Fruit fly (Drosophila melanogaster) whole organism, embryonic: ENCODE measurements around the gene CG14006.

Source experiments
- Awh ChIP-seq: fragments of 200-800 bp; sonication (Bioruptor generic); IDR thresholded peaks from 2 replicates; pipeline ENCODE4, ENCODE4 v1.3.6; 2022; ENCODE audit warnings: missing biosample characterization, missing genetic modification characterization
- Blimp-1 ChIP-seq: fragments of 200-800 bp; sonication (Bioruptor generic); optimal IDR thresholded peaks from 3 replicates; lab custom pipeline; 2018; ENCODE audit warnings: missing biosample characterization, missing genetic modification characterization, mild to moderate bottlenecking, moderate library complexity, missing genetic modification reagents
- CG13287 ChIP-seq: fragments of 200-800 bp; sonication (Bioruptor generic); IDR thresholded peaks from 2 replicates; pipeline ENCODE4 v1.3.6; 2022; ENCODE audit warnings: missing biosample characterization, missing genetic modification characterization; ENCODE audit not compliant: partially characterized antibody
- CG14441 ChIP-seq: fragments of 200-800 bp; sonication (Bioruptor generic); IDR thresholded peaks from 2 replicates; pipeline ENCODE4 v1.3.6; 2022; ENCODE audit warnings: missing biosample characterization, missing genetic modification characterization
- CG14710 ChIP-seq: fragments of 200-800 bp; sonication (Bioruptor generic); optimal IDR thresholded peaks from 3 replicates; lab custom pipeline; 2019; ENCODE audit warnings: missing biosample characterization, mild to moderate bottlenecking, missing genetic modification characterization, moderate library complexity
- CG17829 ChIP-seq: fragments of 200-800 bp; optimal IDR thresholded peaks from 2 replicates; lab custom pipeline; 2019; ENCODE audit warnings: missing biosample characterization, mild to moderate bottlenecking, missing genetic modification characterization, moderate library complexity
- CG1832 ChIP-seq: fragments of 200-800 bp; sonication (Bioruptor generic); optimal IDR thresholded peaks from 2 replicates; lab custom pipeline; 2017; ENCODE audit warnings: missing biosample characterization, mild to moderate bottlenecking, missing genetic modification characterization, inconsistent platforms
- CG18476 ChIP-seq: fragments of 200-800 bp; sonication (Bioruptor generic); optimal IDR thresholded peaks from 2 replicates; lab custom pipeline; 2016; ENCODE audit warnings: missing biosample characterization, mild to moderate bottlenecking, missing genetic modification characterization
- CG2202 ChIP-seq: fragments of 200-800 bp; sonication (Bioruptor generic); optimal IDR thresholded peaks from 2 replicates; lab custom pipeline; 2018; ENCODE audit warnings: missing biosample characterization, mild to moderate bottlenecking, missing genetic modification characterization
- CG32532 ChIP-seq: fragments of 200-800 bp; sonication (Bioruptor generic); IDR thresholded peaks from 2 replicates; pipeline ENCODE4 v1.3.6; 2022; ENCODE audit warnings: missing biosample characterization, missing genetic modification characterization
- CG33557 ChIP-seq: fragments of 200-800 bp; sonication (Bioruptor generic); optimal IDR thresholded peaks from 2 replicates; lab custom pipeline; 2019; ENCODE audit warnings: missing biosample characterization, mild to moderate bottlenecking, missing genetic modification characterization, moderate library complexity
- CG34376 ChIP-seq: fragments of 200-800 bp; sonication (Bioruptor generic); optimal IDR thresholded peaks from 2 replicates; lab custom pipeline; 2018; ENCODE audit warnings: missing biosample characterization, mild to moderate bottlenecking, missing genetic modification characterization
- CG4282 ChIP-seq: fragments of 200-800 bp; sonication (Bioruptor generic); optimal IDR thresholded peaks from 2 replicates; lab custom pipeline; 2016; ENCODE audit warnings: missing biosample characterization, missing genetic modification characterization
- CG7987 ChIP-seq: fragments of 200-800 bp; sonication (Bioruptor generic); optimal IDR thresholded peaks from 2 replicates; lab custom pipeline; 2018; ENCODE audit warnings: missing biosample characterization, mild to moderate bottlenecking, missing genetic modification characterization, moderate library complexity
- Chrac-16 ChIP-seq: fragments of 200-800 bp; sonication (Bioruptor generic); optimal IDR thresholded peaks from 3 replicates; lab custom pipeline; 2016; ENCODE audit warnings: missing biosample characterization, missing genetic modification characterization
- CkIIα-i1 ChIP-seq: fragments of 200-800 bp; sonication (Bioruptor generic); IDR thresholded peaks from 2 replicates; pipeline ENCODE4 v1.3.6; 2022; ENCODE audit warnings: missing biosample characterization, missing genetic modification characterization
- Dll ChIP-seq: fragments of 200-800 bp; sonication (Bioruptor generic); IDR thresholded peaks from 4 replicates; pipeline ENCODE4 v1.3.6; 2022; ENCODE audit warnings: missing biosample characterization, missing genetic modification characterization; ENCODE audit not compliant: partially characterized antibody
- Doc2 ChIP-seq: fragments of 200-800 bp; sonication (Bioruptor generic); IDR thresholded peaks from 2 replicates; pipeline ENCODE4 v1.3.6; 2022; ENCODE audit warnings: missing biosample characterization, missing genetic modification characterization
- GATAe ChIP-seq: fragments of 200-800 bp; sonication (Bioruptor generic); conservative IDR thresholded peaks from 2 replicates; pipeline ENCODE4 v1.3.6; 2022; ENCODE audit warnings: missing biosample characterization, missing genetic modification characterization
- Nf-YC ChIP-seq: fragments of 200-800 bp; optimal IDR thresholded peaks from 3 replicates; lab custom pipeline; 2019; ENCODE audit warnings: missing biosample characterization, mild to moderate bottlenecking, missing genetic modification characterization, moderate library complexity
- Sry-δ ChIP-seq: fragments of 200-800 bp; sonication (Bioruptor generic); optimal IDR thresholded peaks from 2 replicates; lab custom pipeline; 2016; ENCODE audit warnings: missing biosample characterization, missing genetic modification characterization
- Tbp ChIP-seq: fragments of >200 bp; optimal IDR thresholded peaks from 2 replicates; lab custom pipeline; 2018; ENCODE audit warnings: missing biosample characterization, missing genetic modification characterization
- br ChIP-seq: fragments of >200 bp; optimal IDR thresholded peaks from 2 replicates; lab custom pipeline; 2017
- chinmo ChIP-seq: fragments of 200-800 bp; sonication (Bioruptor generic); IDR thresholded peaks from 4 replicates; pipeline ENCODE4 v1.3.6; 2022; ENCODE audit warnings: missing biosample characterization, missing genetic modification characterization; ENCODE audit not compliant: partially characterized antibody
- da ChIP-seq: fragments of 200-800 bp; sonication (Bioruptor generic); optimal IDR thresholded peaks from 2 replicates; lab custom pipeline; 2016; ENCODE audit warnings: missing biosample characterization, missing genetic modification characterization
- dimm ChIP-seq: fragments of 200-800 bp; sonication (Bioruptor generic); IDR thresholded peaks from 2 replicates; pipeline ENCODE4 v1.3.6; 2022; ENCODE audit warnings: missing biosample characterization, missing genetic modification characterization
- gfzf ChIP-seq: fragments of 200-800 bp; sonication (Bioruptor generic); optimal IDR thresholded peaks from 2 replicates; lab custom pipeline; 2016; ENCODE audit warnings: missing biosample characterization, mild to moderate bottlenecking, missing genetic modification characterization, moderate library complexity
- gsb-n ChIP-seq: fragments of 200-800 bp; sonication (Bioruptor generic); optimal IDR thresholded peaks from 3 replicates; lab custom pipeline; 2018; ENCODE audit warnings: missing biosample characterization, mild to moderate bottlenecking, missing genetic modification characterization
- ham ChIP-seq: fragments of 200-800 bp; sonication (Bioruptor generic); IDR thresholded peaks from 2 replicates; pipeline ENCODE4 v1.3.6; 2022; ENCODE audit warnings: missing biosample characterization, missing genetic modification characterization
- inv ChIP-seq: fragments of 200-800 bp; sonication (Bioruptor generic); IDR thresholded peaks from 2 replicates; pipeline ENCODE4 v1.3.6; 2022; ENCODE audit warnings: missing biosample characterization, missing genetic modification characterization; ENCODE audit not compliant: partially characterized antibody
- jing ChIP-seq: fragments of 200-800 bp; sonication (Bioruptor generic); optimal IDR thresholded peaks from 2 replicates; lab custom pipeline; 2018; ENCODE audit warnings: missing biosample characterization, mild to moderate bottlenecking, missing genetic modification characterization
- jumu ChIP-seq: fragments of 200-800 bp; sonication (Bioruptor generic); optimal IDR thresholded peaks from 3 replicates; lab custom pipeline; 2016; ENCODE audit warnings: missing biosample characterization, missing genetic modification characterization
- kni ChIP-seq: fragments of 200-800 bp; sonication (Bioruptor generic); optimal IDR thresholded peaks from 3 replicates; lab custom pipeline; 2017; ENCODE audit warnings: mild to moderate bottlenecking, missing biosample characterization, missing genetic modification reagents, missing genetic modification characterization
- lab ChIP-seq: fragments of 200-800 bp; sonication (Bioruptor generic); optimal IDR thresholded peaks from 3 replicates; lab custom pipeline; 2017; ENCODE audit warnings: missing biosample characterization, missing genetic modification characterization, mild to moderate bottlenecking, moderate library complexity, missing genetic modification reagents
- lola ChIP-seq, 3 experiments: fragments of >200 bp in 2 of 3; fragments of 200-800 bp in 1 of 3; sonication (Bioruptor generic) in 1 of 3; optimal IDR thresholded peaks; 2 replicates each; lab custom pipeline; 2017 to 2019; ENCODE audit warnings: missing biosample characterization in 3 of 3, missing genetic modification characterization in 3 of 3, mild to moderate bottlenecking in 1 of 3, moderate library complexity in 1 of 3
- maf-S ChIP-seq: fragments of 200-800 bp; sonication (Bioruptor generic); optimal IDR thresholded peaks from 2 replicates; lab custom pipeline; 2016; ENCODE audit warnings: missing biosample characterization, missing genetic modification characterization
- pan ChIP-seq, 4 experiments: fragments of >200 bp in 3 of 4; fragments of 200-800 bp in 1 of 4; sonication (Bioruptor generic) in 1 of 4; optimal IDR thresholded peaks in 3 of 4; IDR thresholded peaks in 1 of 4; 2 replicates each; pipeline versions ENCODE4 v1.3.6 to Lab custom; 2017 to 2022; ENCODE audit warnings: missing biosample characterization in 2 of 4, missing genetic modification characterization in 2 of 4, mixed read lengths in 1 of 4
- pfk ChIP-seq: fragments of 200-800 bp; sonication (Bioruptor generic); optimal IDR thresholded peaks from 2 replicates; lab custom pipeline; 2018; ENCODE audit warnings: missing biosample characterization, mild to moderate bottlenecking, missing genetic modification characterization, moderate library complexity
- pita ChIP-seq: fragments of 200-800 bp; sonication (Bioruptor generic); optimal IDR thresholded peaks from 2 replicates; lab custom pipeline; 2017; ENCODE audit warnings: missing biosample characterization, mild to moderate bottlenecking, missing genetic modification characterization
- pnt ChIP-seq: fragments of 200-800 bp; sonication (Bioruptor generic); optimal IDR thresholded peaks from 3 replicates; lab custom pipeline; 2016; ENCODE audit warnings: missing biosample characterization, missing genetic modification characterization
- pzg ChIP-seq: fragments of 200-800 bp; sonication (Bioruptor generic); optimal IDR thresholded peaks from 3 replicates; lab custom pipeline; 2018; ENCODE audit warnings: missing biosample characterization, mild to moderate bottlenecking, missing genetic modification characterization, moderate library complexity
- rib ChIP-seq: fragments of 200-800 bp; sonication (Bioruptor generic); IDR thresholded peaks from 2 replicates; pipeline ENCODE4 v1.3.6; 2022; ENCODE audit warnings: missing biosample characterization, missing genetic modification characterization
- row ChIP-seq: fragments of 200-800 bp; sonication (Bioruptor generic); IDR thresholded peaks from 3 replicates; pipeline ENCODE4 v1.3.6; 2022; ENCODE audit warnings: missing biosample characterization, missing genetic modification characterization
- schlank ChIP-seq: fragments of 200-800 bp; sonication (Bioruptor generic); optimal IDR thresholded peaks from 2 replicates; lab custom pipeline; 2018; ENCODE audit warnings: missing biosample characterization, mild to moderate bottlenecking, missing genetic modification characterization
- sens ChIP-seq: fragments of 200-800 bp; sonication (Bioruptor generic); peaks from one replicate; lab custom pipeline; 2016; ENCODE audit warnings: missing biosample characterization, missing genetic modification characterization
- sqz ChIP-seq: fragments of 200-800 bp; sonication (Bioruptor generic); optimal IDR thresholded peaks from 3 replicates; lab custom pipeline; 2018; ENCODE audit warnings: missing biosample characterization, mild to moderate bottlenecking, missing genetic modification characterization
- vnd ChIP-seq: fragments of 200-800 bp; sonication (Bioruptor generic); IDR thresholded peaks from 3 replicates; pipeline ENCODE4 v1.3.6; 2022; ENCODE audit warnings: missing biosample characterization, missing genetic modification characterization; ENCODE audit not compliant: partially characterized antibody
- zen2 ChIP-seq: fragments of 200-800 bp; sonication (Bioruptor generic); IDR thresholded peaks from 3 replicates; pipeline ENCODE4 v1.3.6; 2022; ENCODE audit warnings: missing biosample characterization, missing genetic modification characterization; ENCODE audit not compliant: partially characterized antibody

CG14006 gene

DNA sequence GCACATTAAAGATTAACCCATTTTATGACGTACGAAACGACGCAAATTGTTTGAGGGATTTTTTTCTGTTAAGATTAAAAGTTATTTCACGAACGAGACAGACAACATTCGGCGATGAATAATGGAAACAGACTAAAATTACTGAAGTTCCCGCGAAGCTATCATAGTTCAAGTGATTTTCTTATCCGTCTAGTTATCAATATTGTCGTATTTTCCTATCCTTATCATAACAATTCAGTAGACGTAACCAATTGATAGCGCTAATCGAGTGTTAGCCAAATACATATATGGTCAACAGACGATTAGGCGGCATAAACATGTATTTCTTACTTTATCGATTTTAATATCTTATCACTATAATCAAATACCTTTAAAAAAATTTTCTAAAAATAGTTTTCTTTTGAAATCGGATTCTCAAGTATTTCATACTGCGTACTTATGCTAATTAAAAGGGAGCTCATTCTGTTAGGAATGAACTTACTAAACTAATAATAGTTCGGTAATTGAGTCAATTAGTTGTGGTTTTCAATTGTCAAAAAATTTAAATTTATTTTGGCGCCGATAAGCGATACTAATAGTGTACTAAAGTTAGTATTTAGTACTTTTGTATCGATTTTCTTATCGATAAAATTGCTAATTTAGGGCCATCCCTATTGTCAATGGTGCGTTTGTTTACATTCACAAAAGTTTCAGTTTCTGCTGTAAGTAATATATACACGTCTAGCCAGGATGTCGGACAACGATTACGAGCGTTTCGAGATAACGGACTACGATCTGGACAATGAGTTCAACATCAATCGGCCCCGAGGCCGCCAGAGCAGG lies 8.0 kb downstream of the CG14006 start, which contains the start of the genes CG11149 and sip1 (continued):
- TF ChIP-seq CG17829 (tag; lab: Kevin White, UChicago) (no peak), Awh (GFP tag; lab: Robert Waterston, UW) (no peak), pnt (GFP tag; lab: Kevin White, UChicago) (no peak), inv (GFP tag; lab: Robert Waterston, UW) (peak; percentile 16; the same call in 1 of the 2 replicates), dimm (no peak), CG13287 (GFP tag; lab: Robert Waterston, UW) (peak; percentile 81), kni (GFP tag; lab: Kevin White, UChicago) (no peak), CG7987 (GFP tag; lab: Kevin White, UChicago) (no peak), CG34376 (GFP tag; lab: Kevin White, UChicago) (peak; percentile 80), CG18476 (no peak), vnd (peak; percentile 15; the same call in 1 of the 3 replicates), br (lab: Kevin White, UChicago) (no peak), lab (no peak), pita (GFP tag; lab: Kevin White, UChicago) (no peak), sens (GFP tag; lab: Kevin White, UChicago) (peak; percentile 43), pfk (GFP tag; lab: Kevin White, UChicago) (no peak), Chrac-16 (GFP tag; lab: Kevin White, UChicago) (no peak), gsb-n (no peak), CG1832 (GFP tag; lab: Kevin White, UChicago) (no peak), Sry-δ (GFP tag; lab: Kevin White, UChicago) (peak; percentile 74), CG33557 (no peak), maf-S (no peak), ham (GFP tag; lab: Robert Waterston, UW) (no peak), lola (GFP tag; optimal IDR thresholded peaks at IDR 0.05; lab: Kevin White, UChicago) (no peak), CG4282 (GFP tag; lab: Kevin White, UChicago) (no peak), CG14441 (GFP tag; lab: Robert Waterston, UW) (0 out of 2 replicates have a peak, but pooled peaks have one; percentile 7), row (GFP tag; lab: Robert Waterston, UW) (no peak), Doc2 (GFP tag; lab: Robert Waterston, UW) (no peak), pzg (GFP tag; lab: Kevin White, UChicago) (peak; percentile 27), CG2202 (tag; lab: Kevin White, UChicago) (no peak), jumu (GFP tag; lab: Kevin White, UChicago) (no peak), da (GFP tag; lab: Kevin White, UChicago) (no peak), sqz (GFP tag; lab: Kevin White, UChicago) (no peak), Blimp-1 (GFP tag; lab: Kevin White, UChicago) (no peak), schlank (tag; lab: Kevin White, UChicago) (no peak), CG32532 (GFP tag; lab: Robert Waterston, UW) (no peak), gfzf (GFP tag; lab: Kevin White, UChicago) (no peak), Nf-YC (no peak), GATAe (GFP tag; lab: Robert Waterston, UW) (peak; percentile 48; the same call in 1 of the 2 replicates), pan (optimal IDR thresholded peaks at IDR 0.05; lab: Kevin White, UChicago) (no peak), pan (GFP tag; optimal IDR thresholded peaks at IDR 0.05 in 1 of 2, IDR thresholded peaks at IDR 0.05 in 1 of 2) (no peak), Tbp (GFP tag; lab: Kevin White, UChicago) (no peak), jing (GFP tag; lab: Kevin White, UChicago) (no peak), rib (GFP tag; lab: Robert Waterston, UW) (no peak), chinmo (GFP tag; lab: Robert Waterston, UW) (peak; percentile 82; the same call in 1 of the 4 replicates), CkIIα-i1 (no peak), Dll (peak; percentile 80), CG14710 (tag; lab: Kevin White, UChicago) (no peak), zen2 (GFP tag; lab: Robert Waterston, UW) (peak; percentile 76; the same call in 2 of the 3 replicates)
